Fruit fly (Drosophila melanogaster) whole organism, wandering third instar larva: ENCODE measurements around the gene CG9121.

ENCODE experiments used
- Myc ChIP-seq: fragments of >200 bp; optimal IDR thresholded peaks from 2 replicates; lab custom pipeline; 2017
- OdsH ChIP-seq: fragments of 200-800 bp; sonication (Bioruptor generic); optimal IDR thresholded peaks from 2 replicates; lab custom pipeline; 2016; ENCODE audit warnings: missing biosample characterization, mild to moderate bottlenecking, missing genetic modification characterization
- pan ChIP-seq: fragments of >200 bp; optimal IDR thresholded peaks from 2 replicates; lab custom pipeline; 2017
- usp ChIP-seq: fragments of >200 bp; optimal IDR thresholded peaks from 2 replicates; lab custom pipeline; 2017; ENCODE audit warnings: missing biosample characterization, missing genetic modification characterization

DNA sequence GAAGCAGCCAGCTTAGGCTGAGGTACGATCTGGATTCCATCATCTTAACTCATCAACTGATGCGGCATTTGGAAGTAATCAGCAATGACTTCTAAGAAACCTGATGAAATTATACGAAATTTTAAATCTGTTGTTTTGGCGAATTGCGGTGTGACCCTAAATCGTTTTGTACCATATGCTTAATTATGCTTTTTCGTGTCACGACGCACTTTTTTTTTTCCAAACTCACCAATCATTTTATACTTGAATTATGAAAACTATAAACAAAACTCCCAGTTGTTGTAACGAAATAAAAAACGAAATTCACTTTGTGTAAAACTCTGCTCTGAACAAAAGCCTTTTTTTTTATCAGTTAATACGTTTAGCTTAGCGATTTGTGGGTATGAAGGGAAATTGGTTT, 7.2 kb upstream of the CG9121 start, which contains the start of gene Nepl3:
- no peak for TF ChIP-seq usp (GFP tag; lab: Kevin White, UChicago)
- TF ChIP-seq pan (lab: Kevin White, UChicago): no peak
- TF ChIP-seq OdsH (GFP tag; lab: Kevin White, UChicago): no peak
- no peak for TF ChIP-seq Myc (lab: Kevin White, UChicago)
